Fruit fly (Drosophila melanogaster): ENCODE measurements around the gene GCC185.
A peak's percentile ranks its signal among the peaks of the same experiment; 100 is the strongest.

Gene GCC185

dm6 chr3R:11981962-11982361 lies 28.6 kb upstream of the GCC185 start, which contains the start of gene CG12224:
Gene CG12224 (minus strand): TSS chr3R:11982062.
- no peak for TF ChIP-seq CG34422 (GFP tag; IDR thresholded peaks at IDR 0.05)
- TF ChIP-seq phol (tag; optimal IDR thresholded peaks at IDR 0.05) = no peak
- no peak for TF ChIP-seq YL-1 (GFP tag; optimal IDR thresholded peaks at IDR 0.05)
- TF ChIP-seq HLHmδ (GFP tag; optimal IDR thresholded peaks at IDR 0.05) = no peak
- TF ChIP-seq dmrt99B (tag; optimal IDR thresholded peaks at IDR 0.05) = no peak
- no peak for TF ChIP-seq CG10979 (tag; optimal IDR thresholded peaks at IDR 0.05)
- no peak for TF ChIP-seq CG4282 (GFP tag; optimal IDR thresholded peaks at IDR 0.05)
- TF ChIP-seq exex (tag; optimal IDR thresholded peaks at IDR 0.05) = peak; percentile 75

dm6 chr3R:11982547-11982946 lies 28.0 kb upstream of the GCC185 start:
- TF ChIP-seq nom (GFP tag; optimal IDR thresholded peaks at IDR 0.05) = peak; percentile 25
- TF ChIP-seq lbe (GFP tag; optimal IDR thresholded peaks at IDR 0.05) = peak; percentile 4
- no peak for TF ChIP-seq CG3281 (GFP tag; optimal IDR thresholded peaks at IDR 0.05)
- TF ChIP-seq tgo (GFP tag; IDR thresholded peaks at IDR 0.05) = no peak
- TF ChIP-seq Jarid2 (GFP tag; optimal IDR thresholded peaks at IDR 0.05) = peak; percentile 15
- TF ChIP-seq Gsc (GFP tag; IDR thresholded peaks at IDR 0.05) = no peak
- peak; percentile 54 to 74 for TF ChIP-seq Trl (optimal IDR thresholded peaks at IDR 0.05)
- TF ChIP-seq Trl (GFP tag; optimal IDR thresholded peaks at IDR 0.05) = no peak
- TF ChIP-seq CG13775 (GFP tag; optimal IDR thresholded peaks at IDR 0.05) = no peak

dm6 chr3R:11984441-11984840 lies 26.1 kb upstream of the GCC185 start, which contains the start of gene CG3397:
Gene CG3397 (minus strand): TSS chr3R:11984541.
- TF ChIP-seq Trl (optimal IDR thresholded peaks at IDR 0.05) (peak; percentile 18 to 56), Trl (GFP tag; optimal IDR thresholded peaks at IDR 0.05) (no peak), kah (GFP tag; optimal IDR thresholded peaks at IDR 0.05) (no peak), ap (GFP tag; IDR thresholded peaks at IDR 0.05) (no peak)

- TF ChIP-seq nom (GFP tag; optimal IDR thresholded peaks at IDR 0.05) (peak; percentile 38), Dref (GFP tag; IDR thresholded peaks at IDR 0.05) (0 out of 2 replicates have a peak, but pooled peaks have one; percentile 7), yki (optimal IDR thresholded peaks at IDR 0.05) (no peak), bigmax (GFP tag; optimal IDR thresholded peaks at IDR 0.05) (no peak)
Measured at dm6 chr3R:11984862-11985261, 25.7 kb upstream of the GCC185 start.

- TF ChIP-seq her (GFP tag; optimal IDR thresholded peaks at IDR 0.05) = no peak
- 0 out of 3 replicates have a peak, but pooled peaks have one; percentile 19 for TF ChIP-seq H15 (GFP tag; IDR thresholded peaks at IDR 0.05)
- TF ChIP-seq Rfx (GFP tag; IDR thresholded peaks at IDR 0.05) = peak; percentile 38; the same call in 1 of the 2 replicates
- 0 out of 3 replicates have a peak, but pooled peaks have one; percentile 33 for TF ChIP-seq CG34422 (GFP tag; IDR thresholded peaks at IDR 0.05)
- peak; percentile 37; the same call in 1 of the 2 replicates for TF ChIP-seq crol (GFP tag; IDR thresholded peaks at IDR 0.05)
- TF ChIP-seq CG11560 (tag; IDR thresholded peaks at IDR 0.05) = 0 out of 3 replicates have a peak, but pooled peaks have one; percentile 31
- TF ChIP-seq tgo (GFP tag; IDR thresholded peaks at IDR 0.05) = no peak
- 0 out of 3 replicates have a peak, but pooled peaks have one; percentile 27 for TF ChIP-seq sr (GFP tag; IDR thresholded peaks at IDR 0.05)
- no peak for TF ChIP-seq CG11696 (GFP tag; IDR thresholded peaks at IDR 0.05)
- peak; percentile 65 for TF ChIP-seq Ets65A (GFP tag)
- TF ChIP-seq CG5953 (GFP tag; IDR thresholded peaks at IDR 0.05) = no peak
- peak in 1 of 2 experiments; percentile 20 for TF ChIP-seq Dfd (GFP tag; optimal IDR thresholded peaks at IDR 0.05)
- no peak for TF ChIP-seq Hey (tag; optimal IDR thresholded peaks at IDR 0.05)
- peak; percentile 77 for TF ChIP-seq Med (GFP tag)
Measured at dm6 chr3R:11989206-11989605, 21.4 kb upstream of the GCC185 start.

All from whole organism, embryonic.